Worm (Caenorhabditis elegans) whole organism, L1 larva: ENCODE data around the gene inf-1.

Source experiments
- C04F5.9 ChIP-seq: sonication (generic microtip); optimal IDR thresholded peaks from 2 replicates; lab custom pipeline; 2016; ENCODE audit warnings: missing genetic modification characterization, missing compliant biosample characterization
- dpl-1 ChIP-seq, 3 experiments: fragments of 150-350 bp in 2 of 3; sonication (generic microtip) in 1 of 3; optimal IDR thresholded peaks; 2 replicates each; lab custom pipeline; 2014 to 2017; ENCODE audit warnings: missing biosample characterization in 3 of 3, missing genetic modification characterization in 3 of 3, missing genetic modification reagents in 3 of 3
- efl-1 ChIP-seq, 4 experiments: fragments of 150-350 bp; optimal IDR thresholded peaks in 3 of 4; peaks in 1 of 4; 1 replicate in 1 of 4; 2 replicates in 3 of 4; lab custom pipeline; 2014; ENCODE audit warnings: missing biosample characterization in 2 of 4, missing genetic modification characterization in 2 of 4, missing genetic modification reagents in 2 of 4
- hlh-17 ChIP-seq: fragments of 200-800 bp; sonication (Bioruptor generic); optimal IDR thresholded peaks from 2 replicates; lab custom pipeline; 2018; ENCODE audit warnings: missing genetic modification characterization, mild to moderate bottlenecking, missing compliant biosample characterization, moderate library complexity, borderline replicate concordance
- irx-1 ChIP-seq: sonication (generic microtip); optimal IDR thresholded peaks from 2 replicates; lab custom pipeline; 2016; ENCODE audit warnings: missing genetic modification characterization, missing compliant biosample characterization
- skn-1 ChIP-seq: fragments of 150-350 bp; optimal IDR thresholded peaks from 2 replicates; lab custom pipeline; 2014; ENCODE audit warnings: missing biosample characterization, missing genetic modification characterization

DNA sequence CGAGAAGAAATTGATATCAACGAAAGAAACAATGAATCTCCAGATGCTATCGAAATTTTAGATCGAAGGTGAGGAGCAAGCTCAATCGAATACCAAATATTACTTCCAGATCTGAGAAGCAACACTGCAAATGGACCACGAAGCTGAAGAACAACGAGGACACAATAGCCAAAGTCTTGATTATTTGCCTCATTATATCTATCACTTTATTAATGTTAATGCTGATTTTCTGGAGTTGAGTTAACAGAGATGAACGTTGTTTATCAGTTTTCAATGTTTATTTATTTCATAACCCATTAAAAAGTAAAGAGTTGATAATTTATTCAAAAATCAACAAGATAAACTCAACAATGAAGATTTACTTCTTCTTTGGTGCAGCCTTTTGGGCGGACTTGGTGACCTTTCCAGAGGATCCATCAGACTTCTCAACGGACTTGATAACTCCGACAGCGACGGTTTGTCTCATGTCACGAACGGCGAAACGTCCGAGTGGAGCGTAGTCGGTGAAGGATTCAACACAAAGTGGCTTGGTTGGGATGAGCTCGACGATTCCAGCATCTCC is 39.9 kb downstream of the inf-1 start:
- TF ChIP-seq C04F5.9 (tag; lab: Kevin White, UChicago) (no peak), dpl-1 (GFP tag; optimal IDR thresholded peaks at IDR 0.05; lab: Kevin White, UChicago) (no peak), skn-1 (no peak), hlh-17 (GFP tag; lab: Kevin White, UChicago) (no peak), irx-1 (no peak), efl-1 (optimal IDR thresholded peaks at IDR 0.05; lab: Kevin White, UChicago) (peak; percentile 18), efl-1 (GFP tag; optimal IDR thresholded peaks at IDR 0.05 in 1 of 2; lab: Kevin White, UChicago) (peak in 1 of 2 experiments; percentile 81)
